Worm (Caenorhabditis elegans) whole organism, young adult: ENCODE measurements around the gene T21D9.2.

Source experiments
- T07F8.4 ChIP-seq: sonication (generic microtip); optimal IDR thresholded peaks from 2 replicates; lab custom pipeline; 2016; ENCODE audit warnings: mild to moderate bottlenecking, missing genetic modification characterization, moderate library complexity, missing compliant biosample characterization
- Y53G8AR.9 ChIP-seq: fragments of 200-800 bp; sonication (Bioruptor generic); conservative IDR thresholded peaks from 2 replicates; pipeline ENCODE4 v1.3.6; 2022; ENCODE audit warnings: missing genetic modification reagents, missing genetic modification characterization, missing compliant biosample characterization
- Y79H2A.3 ChIP-seq: fragments of 200-800 bp; sonication (Bioruptor generic); conservative IDR thresholded peaks from 2 replicates; pipeline ENCODE4 v1.3.6; 2022; ENCODE audit warnings: missing genetic modification reagents, missing genetic modification characterization, missing compliant biosample characterization
- dpl-1 ChIP-seq: fragments of 150-350 bp; optimal IDR thresholded peaks from 2 replicates; lab custom pipeline; 2014; ENCODE audit warnings: missing biosample characterization, missing genetic modification reagents, missing genetic modification characterization
- ets-4 ChIP-seq: fragments of 200-800 bp; sonication (Bioruptor generic); optimal IDR thresholded peaks from 2 replicates; lab custom pipeline; 2018; ENCODE audit warnings: mild to moderate bottlenecking, missing genetic modification characterization, missing compliant biosample characterization
- nfya-2 ChIP-seq: fragments of 200-800 bp; sonication (Bioruptor generic); IDR thresholded peaks from 2 replicates; pipeline ENCODE4 v1.3.6; 2022; ENCODE audit warnings: missing genetic modification reagents, missing genetic modification characterization, missing compliant biosample characterization
- nhr-90 ChIP-seq: sonication (generic microtip); optimal IDR thresholded peaks from 2 replicates; lab custom pipeline; 2016; ENCODE audit warnings: missing genotype, mild to moderate bottlenecking, missing genetic modification characterization, missing compliant biosample characterization
- pha-4 ChIP-seq: fragments of 150-350 bp; sonication (generic microtip); optimal IDR thresholded peaks from 2 replicates; lab custom pipeline; 2014; ENCODE audit warnings: missing biosample characterization, missing genetic modification reagents, missing genetic modification characterization
- snpc-1.1 ChIP-seq: sonication (generic microtip); optimal IDR thresholded peaks from 2 replicates; lab custom pipeline; 2017; ENCODE audit warnings: missing genetic modification characterization, mild to moderate bottlenecking, missing compliant biosample characterization, antibody characterized with exemption, moderate library complexity, missing genotype, missing genetic modification reagents; ENCODE audit not compliant: insufficient read depth

DNA sequence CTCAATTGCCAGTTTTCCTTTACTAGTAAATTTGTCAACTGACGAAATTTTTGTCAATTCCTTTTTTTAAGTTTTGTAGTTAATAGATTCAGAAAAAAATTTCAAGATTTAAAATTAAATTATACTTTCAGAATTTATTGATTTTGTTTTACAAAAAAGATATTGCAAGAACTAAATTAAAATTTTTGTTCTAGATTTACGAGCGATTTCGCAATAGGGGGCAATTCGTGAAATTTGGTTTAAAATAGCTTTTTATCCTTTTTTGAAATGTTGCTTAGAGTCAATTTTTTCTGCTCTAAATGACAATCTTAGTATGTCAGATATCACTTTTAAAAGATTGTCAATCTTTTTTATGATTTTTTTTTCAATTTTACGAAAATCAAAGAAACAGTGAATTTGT, 11.2 kb downstream of the T21D9.2 start:
- TF ChIP-seq ets-4 (GFP tag; lab: Kevin White, UChicago), result no peak
- TF ChIP-seq snpc-1.1 (tag; lab: Kevin White, UChicago), result no peak
- TF ChIP-seq pha-4, result no peak
- TF ChIP-seq T07F8.4 (tag; lab: Kevin White, UChicago), result no peak
- no peak for TF ChIP-seq nfya-2 (GFP tag; lab: Robert Waterston, UW)
- TF ChIP-seq Y53G8AR.9 (GFP tag; lab: Robert Waterston, UW), result no peak
- no peak for TF ChIP-seq nhr-90 (tag; lab: Kevin White, UChicago)
- no peak for TF ChIP-seq dpl-1
- TF ChIP-seq Y79H2A.3 (GFP tag; lab: Robert Waterston, UW), result no peak
